Fruit fly (Drosophila melanogaster): ENCODE data around the gene Or7a.

DNA sequence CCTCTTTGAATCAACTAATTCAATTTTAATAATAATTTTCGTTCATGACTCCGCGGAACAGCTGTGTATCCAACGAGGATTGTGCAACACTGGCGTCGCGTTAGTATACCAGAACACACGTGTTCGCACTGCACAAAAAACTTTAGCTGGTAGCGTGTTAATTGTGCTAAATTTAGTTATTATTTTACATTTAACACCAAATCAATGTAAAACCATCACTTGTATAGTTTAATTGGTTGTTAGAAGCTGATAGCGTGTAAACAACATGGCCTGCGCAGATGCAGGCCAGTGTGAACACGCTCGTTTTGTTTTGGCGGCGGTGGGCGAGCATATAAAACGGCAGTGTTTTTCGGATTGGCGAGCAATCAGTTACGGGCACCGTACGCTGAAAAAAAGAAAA is 8.2 kb downstream of the Or7a start, which contains the start of the genes Traf6 and GIIIspla2:
- no peak for TF ChIP-seq CG8478 (optimal IDR thresholded peaks at IDR 0.05)
- no peak for TF ChIP-seq CTCF (optimal IDR thresholded peaks at IDR 0.05)
